Fruit fly (Drosophila melanogaster): ENCODE results near the gene CG11581.

dm6 chrX:14216844-14217243, 40.1 kb downstream of the CG11581 start:
- TF ChIP-seq psq (optimal IDR thresholded peaks at IDR 0.05) (no peak), CG8478 (optimal IDR thresholded peaks at IDR 0.05) (no peak), Dll (optimal IDR thresholded peaks at IDR 0.05) (no peak), EcR (GFP tag; optimal IDR thresholded peaks at IDR 0.05) (no peak)
